Worm (Caenorhabditis elegans): ENCODE results near the gene srh-281.

DNA sequence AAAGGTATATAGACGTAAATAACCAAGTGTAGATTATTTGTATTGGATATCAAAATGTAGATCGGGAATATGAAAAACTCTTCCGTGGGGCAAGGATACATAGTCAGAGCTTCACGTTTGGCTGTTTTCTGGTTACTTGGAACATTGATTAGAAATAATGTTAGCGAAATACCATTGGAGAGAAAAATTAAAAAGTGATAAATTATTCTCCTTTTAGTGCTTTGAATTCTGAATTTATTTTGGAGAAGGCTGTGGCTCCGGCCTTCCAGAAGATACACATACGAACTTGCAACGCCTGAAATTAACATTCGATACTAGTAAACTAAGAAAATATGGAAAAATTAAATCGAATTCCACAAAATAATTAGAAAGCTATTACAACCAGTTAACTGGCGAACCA, 45.1 kb downstream of the srh-281 start, which contains the start of gene srh-98:
- TF ChIP-seq pes-1 (GFP tag; IDR thresholded peaks at IDR 0.05) (no peak), scrt-1 (GFP tag; IDR thresholded peaks at IDR 0.05) (no peak), ama-1 (optimal IDR thresholded peaks at IDR 0.05) (no peak), tra-4 (tag; optimal IDR thresholded peaks at IDR 0.05) (no peak), B0310.2 (tag; optimal IDR thresholded peaks at IDR 0.05) (no peak), aly-1 (tag; optimal IDR thresholded peaks at IDR 0.05) (no peak), hmbx-1 (tag; optimal IDR thresholded peaks at IDR 0.05) (no peak), hnd-1 (tag; optimal IDR thresholded peaks at IDR 0.05) (no peak), flt-1 (GFP tag; IDR thresholded peaks at IDR 0.05) (no peak)

All from whole organism, early embryonic.